Worm (Caenorhabditis elegans): ENCODE data around the gene mrpl-41.

- no peak for TF ChIP-seq swsn-7 (tag; optimal IDR thresholded peaks at IDR 0.05)
- TF ChIP-seq elt-2 (tag; optimal IDR thresholded peaks at IDR 0.05): no peak
- no peak for TF ChIP-seq pqm-1 (tag; optimal IDR thresholded peaks at IDR 0.05)
- peak in 2 of 6 experiments; percentile 16 to 50 for TF ChIP-seq elt-3 (tag; optimal IDR thresholded peaks at IDR 0.05)
- TF ChIP-seq nhr-77 (tag; optimal IDR thresholded peaks at IDR 0.05): no peak
- no peak for TF ChIP-seq snpc-4 (tag; optimal IDR thresholded peaks at IDR 0.05)
- TF ChIP-seq aha-1 (tag; optimal IDR thresholded peaks at IDR 0.05): no peak
- TF ChIP-seq mep-1 (tag; optimal IDR thresholded peaks at IDR 0.05): no peak
- TF ChIP-seq alr-1 (tag; optimal IDR thresholded peaks at IDR 0.05; ENCODE audit: borderline replicate concordance): no peak
- no peak for TF ChIP-seq jun-1 (tag; optimal IDR thresholded peaks at IDR 0.05)
- no peak for TF ChIP-seq nhr-237 (tag; optimal IDR thresholded peaks at IDR 0.05)
These were observed 30.7 kb downstream of the mrpl-41 start, which contains the start of gene far-7 for ce11 chrII:319459-319858.
